Fruit fly (Drosophila melanogaster) Kc167 (cell line): Measurements from ENCODE around the gene glu.

Experiments used
- Myc ChIP-seq: fragments of >200 bp; optimal IDR thresholded peaks from 2 replicates; lab custom pipeline; 2017; ENCODE audit warnings: missing external identifiers
- Sin3A ChIP-seq: fragments of >200 bp; optimal IDR thresholded peaks from 2 replicates; lab custom pipeline; 2018; ENCODE audit warnings: missing external identifiers
- h ChIP-seq: fragments of >200 bp; optimal IDR thresholded peaks from 3 replicates; lab custom pipeline; 2018; ENCODE audit warnings: missing external identifiers
- psq ChIP-seq: fragments of >200 bp; optimal IDR thresholded peaks from 2 replicates; lab custom pipeline; 2017; ENCODE audit warnings: missing external identifiers
- ttk ChIP-seq: sonication (Bioruptor generic); optimal IDR thresholded peaks from 2 replicates; lab custom pipeline; 2017; ENCODE audit warnings: missing external identifiers

DNA sequence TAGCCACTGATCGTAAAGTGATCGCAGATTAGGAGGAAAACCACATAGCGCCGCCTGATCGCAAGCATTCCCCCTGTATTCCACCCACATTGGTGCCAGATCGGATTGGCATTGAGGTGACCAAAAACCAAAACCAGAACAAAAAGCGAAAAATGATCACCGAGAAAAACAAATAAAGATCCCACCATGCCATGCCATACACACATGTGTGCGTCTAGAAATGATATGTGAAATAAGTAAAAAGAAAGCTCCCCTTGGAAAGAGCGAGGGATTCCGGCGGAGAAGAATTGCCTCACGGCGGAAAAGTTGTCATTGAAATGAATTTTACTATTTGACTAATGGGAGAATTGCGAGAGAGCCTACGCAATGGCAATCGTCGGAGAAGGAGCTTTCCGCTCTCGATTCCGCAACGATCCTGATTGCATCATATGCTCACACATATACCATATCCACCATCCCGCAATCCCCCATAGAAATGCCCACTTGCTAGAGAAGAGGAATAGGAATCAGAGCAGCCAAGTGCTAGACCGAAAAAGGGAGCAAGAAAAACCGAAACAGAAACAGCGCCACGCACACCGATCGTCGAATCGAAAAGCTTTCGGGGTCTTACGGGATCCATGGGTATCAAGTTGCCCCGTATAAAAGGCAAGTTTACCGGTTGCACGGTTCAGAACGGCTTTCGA, 28.0 kb upstream of the glu start, which contains the start of gene Mhc:
- TF ChIP-seq Sin3A (no peak), psq (lab: Kevin White, UChicago) (no peak), Myc (lab: Kevin White, UChicago) (no peak), h (lab: Kevin White, UChicago) (no peak), ttk (lab: Kevin White, UChicago) (no peak)
